Worm (Caenorhabditis elegans) whole organism, L3 larva: Measurements from ENCODE around the gene T05C1.3.

ENCODE experiments used
- ZK546.5 ChIP-seq: sonication (generic microtip); optimal IDR thresholded peaks from 2 replicates; lab custom pipeline; 2017; ENCODE audit warnings: missing biosample characterization, missing genetic modification characterization
- egl-27 ChIP-seq: sonication (generic microtip); optimal IDR thresholded peaks from 4 replicates; lab custom pipeline; 2017; ENCODE audit warnings: missing biosample characterization, missing genetic modification reagents, missing genetic modification characterization
- elt-3 ChIP-seq, 3 experiments: fragments of 150-350 bp in 1 of 3; sonication (generic microtip) in 2 of 3; optimal IDR thresholded peaks; 2 replicates in 2 of 3; 4 replicates in 1 of 3; lab custom pipeline; 2014 to 2017; ENCODE audit warnings: missing biosample characterization in 3 of 3, missing genetic modification characterization in 3 of 3
- eor-1 ChIP-seq, 2 experiments: fragments of 150-350 bp; optimal IDR thresholded peaks; 2 replicates each; lab custom pipeline; 2014 to 2018; ENCODE audit warnings: missing biosample characterization in 2 of 2, missing genetic modification characterization in 2 of 2
- fkh-10 ChIP-seq: sonication (generic microtip); optimal IDR thresholded peaks from 2 replicates; lab custom pipeline; 2017; ENCODE audit warnings: missing biosample characterization, missing genetic modification reagents, missing genetic modification characterization
- fkh-2 ChIP-seq: fragments of 150-350 bp; optimal IDR thresholded peaks from 2 replicates; lab custom pipeline; 2014; ENCODE audit warnings: missing biosample characterization, missing genetic modification reagents, missing genetic modification characterization
- jun-1 ChIP-seq: fragments of 150-350 bp; optimal IDR thresholded peaks from 2 replicates; lab custom pipeline; 2014; ENCODE audit warnings: missing biosample characterization, missing genetic modification reagents, missing genetic modification characterization
- lin-15B ChIP-seq: fragments of 150-350 bp; optimal IDR thresholded peaks from 2 replicates; lab custom pipeline; 2014; ENCODE audit warnings: missing biosample characterization, missing genetic modification characterization
- lin-39 ChIP-seq: fragments of 150-350 bp; optimal IDR thresholded peaks from 2 replicates; lab custom pipeline; 2018; ENCODE audit warnings: missing biosample characterization, missing genetic modification reagents, missing genetic modification characterization
- snpc-4 ChIP-seq: fragments of 150-350 bp; optimal IDR thresholded peaks from 2 replicates; lab custom pipeline; 2014; ENCODE audit warnings: missing biosample characterization, missing genetic modification characterization
- unc-62 ChIP-seq: fragments of 150-350 bp; sonication (generic microtip); optimal IDR thresholded peaks from 4 replicates; lab custom pipeline; 2014; ENCODE audit warnings: missing biosample characterization, missing genetic modification reagents, missing genetic modification characterization
- zag-1 ChIP-seq: fragments of 150-350 bp; optimal IDR thresholded peaks from 2 replicates; lab custom pipeline; 2014; ENCODE audit warnings: missing biosample characterization, missing genetic modification characterization
- ztf-4 ChIP-seq: fragments of 150-350 bp; optimal IDR thresholded peaks from 2 replicates; lab custom pipeline; 2014; ENCODE audit warnings: missing biosample characterization, missing genetic modification characterization

DNA sequence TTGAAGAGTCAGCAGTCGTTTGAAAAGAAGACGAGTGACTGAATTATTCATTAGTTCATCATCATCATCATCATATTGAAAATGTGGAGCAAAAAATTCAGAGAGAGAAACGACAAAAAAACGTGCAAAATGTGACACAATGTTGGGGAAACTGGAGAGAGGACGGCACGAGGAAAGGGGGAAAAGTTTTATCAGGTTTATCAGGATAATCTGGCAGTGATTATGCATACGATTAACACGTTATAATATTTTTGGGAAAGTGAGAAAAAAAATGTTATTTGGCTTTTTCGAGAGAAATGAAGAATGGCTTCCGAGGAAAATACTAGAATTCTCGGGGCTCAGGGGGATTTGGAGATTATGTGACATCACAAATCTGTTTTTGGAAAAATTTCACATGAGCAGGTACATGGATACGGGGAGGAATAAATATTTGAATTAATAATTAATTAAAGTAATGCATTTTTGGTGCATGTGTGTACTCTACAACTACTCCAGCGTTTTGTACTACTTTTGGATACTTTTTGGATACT is 16.0 kb upstream of the T05C1.3 start, which contains the start of gene camt-1:
- TF ChIP-seq fkh-2 (tag; lab: Kevin White, UChicago) (no peak), fkh-10 (GFP tag; lab: Kevin White, UChicago) (no peak), egl-27 (tag; lab: Kevin White, UChicago) (no peak), unc-62 (GFP tag; lab: Kevin White, UChicago) (no peak), jun-1 (tag; lab: Kevin White, UChicago) (no peak), zag-1 (tag; lab: Kevin White, UChicago) (no peak), eor-1 (tag; optimal IDR thresholded peaks at IDR 0.05; lab: Kevin White, UChicago) (no peak), snpc-4 (tag; lab: Kevin White, UChicago) (no peak), lin-39 (tag; lab: Kevin White, UChicago) (no peak), ZK546.5 (tag; lab: Kevin White, UChicago) (no peak), ztf-4 (tag; lab: Kevin White, UChicago) (no peak), elt-3 (tag; optimal IDR thresholded peaks at IDR 0.05; lab: Kevin White, UChicago) (no peak), lin-15B (no peak)
